Worm (Caenorhabditis elegans) whole organism, mixed stage, embryonic: ENCODE results near the gene fbxa-52.

Experiments used
- M03D4.4 ChIP-seq: sonication (generic microtip); optimal IDR thresholded peaks from 2 replicates; lab custom pipeline; 2017; ENCODE audit warnings: mild to moderate bottlenecking, missing genetic modification characterization, missing compliant biosample characterization
- bed-3 ChIP-seq: fragments of 200-800 bp; sonication (Bioruptor generic); optimal IDR thresholded peaks from 3 replicates; lab custom pipeline; 2018; ENCODE audit warnings: mild to moderate bottlenecking, missing genetic modification characterization, moderate library complexity, missing compliant biosample characterization
- ceh-39 ChIP-seq: fragments of 150-350 bp; optimal IDR thresholded peaks from 2 replicates; lab custom pipeline; 2014; ENCODE audit warnings: missing biosample characterization, missing genetic modification characterization
- ceh-43 ChIP-seq: fragments of 200-800 bp; sonication (Bioruptor generic); optimal IDR thresholded peaks from 2 replicates; lab custom pipeline; 2018; ENCODE audit warnings: mild to moderate bottlenecking, missing genetic modification characterization, moderate library complexity, missing compliant biosample characterization
- ceh-83 ChIP-seq: fragments of 200-800 bp; sonication (Bioruptor generic); optimal IDR thresholded peaks from 2 replicates; lab custom pipeline; 2018; ENCODE audit warnings: mild to moderate bottlenecking, missing genetic modification characterization, missing compliant biosample characterization
- ces-1 ChIP-seq: fragments of 150-350 bp; optimal IDR thresholded peaks from 2 replicates; lab custom pipeline; 2014; ENCODE audit warnings: missing biosample characterization, missing genetic modification reagents, missing genetic modification characterization
- cnd-1 ChIP-seq: fragments of 200-800 bp; sonication (Bioruptor generic); optimal IDR thresholded peaks from 2 replicates; lab custom pipeline; 2018; ENCODE audit warnings: mild to moderate bottlenecking, missing genetic modification characterization, missing compliant biosample characterization
- drap-1 ChIP-seq: fragments of 200-800 bp; sonication (Bioruptor generic); optimal IDR thresholded peaks from 3 replicates; lab custom pipeline; 2018; ENCODE audit warnings: mild to moderate bottlenecking, missing genetic modification characterization, missing compliant biosample characterization
- elt-1 ChIP-seq: sonication (generic microtip); optimal IDR thresholded peaks from 2 replicates; lab custom pipeline; 2017; ENCODE audit warnings: missing genetic modification characterization, mild to moderate bottlenecking, missing compliant biosample characterization, antibody characterized with exemption, moderate library complexity, borderline replicate concordance; ENCODE audit not compliant: insufficient read depth
- elt-3 ChIP-seq: fragments of 150-350 bp; optimal IDR thresholded peaks from 2 replicates; lab custom pipeline; 2014; ENCODE audit warnings: missing biosample characterization, missing genetic modification characterization
- flh-1 ChIP-seq: fragments of 200-800 bp; sonication (Bioruptor generic); optimal IDR thresholded peaks from 2 replicates; lab custom pipeline; 2018; ENCODE audit warnings: mild to moderate bottlenecking, missing genetic modification characterization, moderate library complexity, missing compliant biosample characterization
- ham-2 ChIP-seq: fragments of 200-800 bp; sonication (Bioruptor generic); optimal IDR thresholded peaks from 2 replicates; lab custom pipeline; 2018; ENCODE audit warnings: mild to moderate bottlenecking, missing genetic modification characterization, missing compliant biosample characterization
- hlh-1 ChIP-seq: fragments of 150-350 bp; optimal IDR thresholded peaks from 2 replicates; lab custom pipeline; 2014; ENCODE audit warnings: missing biosample characterization, missing genetic modification reagents, missing genetic modification characterization
- lin-13 ChIP-seq: fragments of 150-350 bp; optimal IDR thresholded peaks from 2 replicates; lab custom pipeline; 2014; ENCODE audit warnings: missing biosample characterization, missing genetic modification characterization
- lin-32 ChIP-seq: fragments of 200-800 bp; sonication (Bioruptor generic); optimal IDR thresholded peaks from 2 replicates; lab custom pipeline; 2018; ENCODE audit warnings: mild to moderate bottlenecking, missing genetic modification characterization, missing compliant biosample characterization
- lsy-2 ChIP-seq: fragments of 150-350 bp; optimal IDR thresholded peaks from 2 replicates; lab custom pipeline; 2014; ENCODE audit warnings: missing biosample characterization, missing genetic modification characterization
- mep-1 ChIP-seq: fragments of 150-350 bp; optimal IDR thresholded peaks from 2 replicates; lab custom pipeline; 2017; ENCODE audit warnings: missing biosample characterization, missing genetic modification reagents, missing genetic modification characterization, inconsistent platforms
- mls-2 ChIP-seq: sonication (generic microtip); optimal IDR thresholded peaks from 2 replicates; lab custom pipeline; 2016; ENCODE audit warnings: mild to moderate bottlenecking, missing genetic modification characterization, moderate library complexity, missing compliant biosample characterization
- nhr-12 ChIP-seq: fragments of 150-350 bp; optimal IDR thresholded peaks from 2 replicates; lab custom pipeline; 2014; ENCODE audit warnings: missing biosample characterization, missing genetic modification characterization
- nhr-2 ChIP-seq: fragments of 150-350 bp; optimal IDR thresholded peaks from 2 replicates; lab custom pipeline; 2014; ENCODE audit warnings: missing biosample characterization, missing genetic modification characterization
- nhr-237 ChIP-seq: fragments of 150-350 bp; optimal IDR thresholded peaks from 2 replicates; lab custom pipeline; 2014; ENCODE audit warnings: missing biosample characterization, missing genetic modification characterization
- nhr-28 ChIP-seq: fragments of 150-350 bp; optimal IDR thresholded peaks from 2 replicates; lab custom pipeline; 2014; ENCODE audit warnings: missing biosample characterization, missing genetic modification characterization
- nhr-76 ChIP-seq: sonication (generic microtip); optimal IDR thresholded peaks from 2 replicates; lab custom pipeline; 2017; ENCODE audit warnings: missing biosample characterization, missing genetic modification characterization
- pha-4 ChIP-seq: fragments of 150-350 bp; optimal IDR thresholded peaks from 2 replicates; lab custom pipeline; 2018; ENCODE audit warnings: missing biosample characterization, missing genetic modification reagents, missing genetic modification characterization
- sem-2 ChIP-seq: fragments of 200-800 bp; sonication (Bioruptor generic); optimal IDR thresholded peaks from 2 replicates; lab custom pipeline; 2018; ENCODE audit warnings: mild to moderate bottlenecking, missing genetic modification characterization, missing compliant biosample characterization
- snpc-4 ChIP-seq: fragments of 150-350 bp; optimal IDR thresholded peaks from 2 replicates; lab custom pipeline; 2014; ENCODE audit warnings: missing biosample characterization, missing genetic modification characterization
- tbx-8 ChIP-seq: fragments of 200-800 bp; sonication (Bioruptor generic); optimal IDR thresholded peaks from 2 replicates; lab custom pipeline; 2018; ENCODE audit warnings: mild to moderate bottlenecking, missing genetic modification characterization, moderate library complexity, missing compliant biosample characterization
- unc-120 ChIP-seq: sonication (generic microtip); optimal IDR thresholded peaks from 2 replicates; lab custom pipeline; 2017; ENCODE audit warnings: missing genetic modification characterization, missing compliant biosample characterization; ENCODE audit not compliant: poor library complexity, severe bottlenecking
- unc-39 ChIP-seq: fragments of 150-350 bp; optimal IDR thresholded peaks from 2 replicates; lab custom pipeline; 2014; ENCODE audit warnings: missing biosample characterization, missing genetic modification characterization
- unc-62 ChIP-seq: fragments of 150-350 bp; optimal IDR thresholded peaks from 2 replicates; lab custom pipeline; 2014; ENCODE audit warnings: missing biosample characterization, missing genetic modification reagents, missing genetic modification characterization
- zip-8 ChIP-seq: fragments of 150-350 bp; optimal IDR thresholded peaks from 2 replicates; lab custom pipeline; 2014; ENCODE audit warnings: missing biosample characterization, missing genetic modification characterization

Gene fbxa-52

ce11 chrX:1727056-1727455, 14.6 kb upstream of the fbxa-52 start, which contains the start of gene F07G6.2:
Gene F07G6.2 (plus strand): TSS chrX:1727356.
- TF ChIP-seq M03D4.4 (tag; lab: Kevin White, UChicago) (no peak), ces-1 (no peak), sem-2 (GFP tag; lab: Kevin White, UChicago) (no peak), nhr-237 (no peak), lin-32 (no peak), flh-1 (GFP tag; lab: Kevin White, UChicago) (no peak)

- no peak for TF ChIP-seq lsy-2 (tag; lab: Kevin White, UChicago)
- no peak for TF ChIP-seq nhr-237
- no peak for TF ChIP-seq nhr-12 (tag; lab: Kevin White, UChicago)
- no peak for TF ChIP-seq sem-2 (GFP tag; lab: Kevin White, UChicago)
- TF ChIP-seq unc-120 (tag; lab: Kevin White, UChicago): no peak
- TF ChIP-seq snpc-4: no peak
- no peak for TF ChIP-seq unc-39
- no peak for TF ChIP-seq cnd-1
- no peak for TF ChIP-seq lin-32
- TF ChIP-seq lin-13 (tag; lab: Kevin White, UChicago): no peak
- TF ChIP-seq ceh-43 (GFP tag; lab: Kevin White, UChicago): no peak
- no peak for TF ChIP-seq tbx-8 (GFP tag; lab: Kevin White, UChicago)
- TF ChIP-seq mep-1: no peak
- no peak for TF ChIP-seq bed-3 (GFP tag; lab: Kevin White, UChicago)
- TF ChIP-seq nhr-28 (tag; lab: Kevin White, UChicago): no peak
- TF ChIP-seq ceh-83 (GFP tag; lab: Kevin White, UChicago): no peak
- TF ChIP-seq hlh-1 (tag; lab: Kevin White, UChicago): no peak
- no peak for TF ChIP-seq elt-1 (tag; lab: Kevin White, UChicago)
- TF ChIP-seq mls-2 (tag; lab: Kevin White, UChicago): no peak
These were observed 7.9 kb upstream of the fbxa-52 start, which contains the start of gene F07G6.8 for ce11 chrX:1720359-1720758. Gene F07G6.8 (minus strand): TSS chrX:1720459.

ce11 chrX:1718479-1718878, 6.0 kb upstream of the fbxa-52 start, which contains the start of gene fbxa-53:
Gene fbxa-53 (minus strand): TSS chrX:1718579.
- TF ChIP-seq unc-120 (tag; lab: Kevin White, UChicago) (no peak), lin-13 (tag; lab: Kevin White, UChicago) (no peak), unc-39 (no peak), elt-1 (tag; lab: Kevin White, UChicago) (no peak), lsy-2 (tag; lab: Kevin White, UChicago) (no peak), nhr-12 (tag; lab: Kevin White, UChicago) (no peak), ceh-83 (GFP tag; lab: Kevin White, UChicago) (no peak), ceh-43 (GFP tag; lab: Kevin White, UChicago) (no peak), M03D4.4 (tag; lab: Kevin White, UChicago) (no peak), flh-1 (GFP tag; lab: Kevin White, UChicago) (no peak), ceh-39 (tag; lab: Kevin White, UChicago) (no peak), cnd-1 (no peak), bed-3 (GFP tag; lab: Kevin White, UChicago) (no peak), nhr-76 (no peak), sem-2 (GFP tag; lab: Kevin White, UChicago) (no peak), nhr-237 (no peak), zip-8 (tag; lab: Kevin White, UChicago) (no peak), mls-2 (tag; lab: Kevin White, UChicago) (no peak)

- TF ChIP-seq ces-1 (no peak), pha-4 (no peak), ham-2 (no peak), unc-120 (tag; lab: Kevin White, UChicago) (no peak), elt-3 (tag; lab: Kevin White, UChicago) (no peak), flh-1 (GFP tag; lab: Kevin White, UChicago) (no peak), drap-1 (GFP tag; lab: Kevin White, UChicago) (no peak), nhr-2 (tag; lab: Kevin White, UChicago) (no peak), unc-62 (GFP tag; lab: Kevin White, UChicago) (no peak), lin-32 (no peak), nhr-237 (no peak), sem-2 (GFP tag; lab: Kevin White, UChicago) (no peak), ceh-43 (GFP tag; lab: Kevin White, UChicago) (no peak), M03D4.4 (tag; lab: Kevin White, UChicago) (no peak), bed-3 (GFP tag; lab: Kevin White, UChicago) (no peak), snpc-4 (no peak), ceh-83 (GFP tag; lab: Kevin White, UChicago) (no peak), unc-39 (no peak)
- TF ChIP-seq, all 35 proteins: peak for 0
These were observed 5.9 kb downstream of the fbxa-52 start, which contains the start of gene F07G6.5 for ce11 chrX:1706538-1706937. Gene F07G6.5 (minus strand): TSS chrX:1706638.
